Fruit fly (Drosophila melanogaster): ENCODE results near the gene PK2-R2.

DNA sequence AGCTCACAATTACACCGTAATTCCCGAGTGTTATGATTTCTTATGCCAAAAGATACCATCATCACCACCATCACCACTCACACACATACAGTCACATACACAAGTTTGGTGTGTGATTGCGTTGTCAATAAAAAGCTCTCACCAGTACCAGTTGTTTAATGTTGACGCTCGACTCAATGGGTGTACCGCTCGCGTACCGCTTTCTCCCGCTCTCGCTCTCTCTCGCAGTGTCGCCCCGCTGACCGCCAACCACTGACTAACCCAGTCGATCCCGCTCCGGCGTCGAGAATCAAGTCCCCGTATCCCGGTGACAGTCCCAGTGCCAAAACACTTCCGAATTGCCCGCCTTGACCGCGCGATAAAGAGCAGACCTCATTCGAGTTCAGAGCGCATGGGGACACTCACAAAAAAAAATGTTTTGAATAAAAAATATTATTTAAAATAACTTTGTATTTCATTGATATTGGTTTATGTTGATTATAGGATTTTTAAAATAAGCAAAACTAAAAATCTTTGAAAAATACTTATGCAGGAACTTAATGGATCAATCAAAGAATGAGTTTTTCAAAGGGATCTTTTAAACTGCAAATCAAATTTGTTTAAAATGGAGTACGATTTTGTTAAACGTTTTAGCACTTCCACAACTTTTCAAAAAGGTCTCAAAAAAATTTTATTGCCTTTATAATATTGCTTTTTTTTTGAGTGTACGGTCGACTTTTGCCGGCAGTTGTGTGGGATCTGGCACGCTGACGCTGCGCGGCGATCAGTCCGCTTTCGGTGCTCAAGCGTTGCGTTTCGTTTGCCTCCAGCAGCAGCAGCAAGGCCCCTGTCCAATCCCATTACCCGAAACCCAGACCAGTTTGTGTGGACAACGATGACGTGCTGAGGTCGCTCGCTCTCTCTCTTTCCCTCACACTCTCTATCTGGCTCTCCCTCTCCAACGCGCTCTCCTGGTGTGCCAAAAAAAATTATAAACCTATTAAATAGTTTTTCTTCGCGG lies 30.5 kb upstream of the PK2-R2 start, which contains the start of gene Dic1:
- TF ChIP-seq ss (GFP tag; optimal IDR thresholded peaks at IDR 0.05) (peak; percentile 83 to 93), esn (GFP tag; optimal IDR thresholded peaks at IDR 0.05) (peak; percentile 99), eg (GFP tag; IDR thresholded peaks at IDR 0.05) (peak; percentile 93), CG16779 (tag; optimal IDR thresholded peaks at IDR 0.05) (peak; percentile 93), CG8632 (GFP tag; optimal IDR thresholded peaks at IDR 0.05) (peak; percentile 98), salr (GFP tag; optimal IDR thresholded peaks at IDR 0.05) (peak; percentile 78 to 98), Eip75B (GFP tag; optimal IDR thresholded peaks at IDR 0.05) (peak; percentile 97)
